Fruit fly (Drosophila melanogaster): Measurements from ENCODE around the gene Pp1-87B.

- TF ChIP-seq usp (GFP tag; optimal IDR thresholded peaks at IDR 0.05), result no peak
- no peak for TF ChIP-seq CG8478 (optimal IDR thresholded peaks at IDR 0.05)
- TF ChIP-seq pan (optimal IDR thresholded peaks at IDR 0.05), result no peak
These were observed 26.3 kb upstream of the Pp1-87B start, which contains the start of gene CG5509 for dm6 chr3R:12451888-12452514.

Measured in whole organism.